Fruit fly (Drosophila melanogaster) whole organism, prepupa: ENCODE data around the gene Bet3.
A peak's percentile ranks its signal among the peaks of the same experiment; 100 is the strongest.

Experiments
- CG10631 ChIP-seq: fragments of 200-800 bp; sonication (Bioruptor generic); optimal IDR thresholded peaks from 2 replicates; lab custom pipeline; 2016; ENCODE audit warnings: missing biosample characterization, missing genetic modification characterization
- CG11762 ChIP-seq: fragments of 200-800 bp; sonication (Bioruptor generic); optimal IDR thresholded peaks from 3 replicates; lab custom pipeline; 2016; ENCODE audit warnings: missing biosample characterization, missing genetic modification characterization; ENCODE audit not compliant: insufficient read depth
- CG15336 ChIP-seq: fragments of 200-800 bp; sonication (Bioruptor generic); IDR thresholded peaks from 2 replicates; pipeline ENCODE4 v1.3.6; 2022; ENCODE audit warnings: missing biosample characterization, missing genetic modification characterization
- CG1621 ChIP-seq: fragments of 200-800 bp; sonication (Bioruptor generic); optimal IDR thresholded peaks from 3 replicates; lab custom pipeline; 2018; ENCODE audit warnings: missing biosample characterization, mild to moderate bottlenecking, missing genetic modification characterization
- CG16779 ChIP-seq: fragments of 200-800 bp; sonication (Bioruptor generic); optimal IDR thresholded peaks from 3 replicates; lab custom pipeline; 2017; ENCODE audit warnings: missing biosample characterization, mild to moderate bottlenecking, missing genetic modification characterization
- CG31627 ChIP-seq: fragments of 200-800 bp; sonication (Bioruptor generic); optimal IDR thresholded peaks from 3 replicates; lab custom pipeline; 2016; ENCODE audit warnings: missing biosample characterization, missing genetic modification characterization
- CG32006 ChIP-seq: fragments of 200-800 bp; sonication (Bioruptor generic); optimal IDR thresholded peaks from 3 replicates; lab custom pipeline; 2017; ENCODE audit warnings: missing biosample characterization, mild to moderate bottlenecking, missing genetic modification characterization
- CG34406 ChIP-seq: fragments of 200-800 bp; sonication (Bioruptor generic); optimal IDR thresholded peaks from 3 replicates; lab custom pipeline; 2016; ENCODE audit warnings: missing biosample characterization, missing genetic modification characterization
- CG3919 ChIP-seq: fragments of 200-800 bp; sonication (Bioruptor generic); optimal IDR thresholded peaks from 3 replicates; lab custom pipeline; 2016; ENCODE audit warnings: missing biosample characterization, missing genetic modification characterization
- CG4318 ChIP-seq: fragments of 200-800 bp; sonication (Bioruptor generic); optimal IDR thresholded peaks from 3 replicates; lab custom pipeline; 2017; ENCODE audit warnings: missing biosample characterization, mild to moderate bottlenecking, missing genetic modification characterization
- CG6163 ChIP-seq: fragments of 200-800 bp; sonication (Bioruptor generic); IDR thresholded peaks from 3 replicates; pipeline ENCODE4 v1.3.6; 2022; ENCODE audit warnings: missing biosample characterization, missing genetic modification characterization
- CG6808 ChIP-seq: fragments of 200-800 bp; sonication (Bioruptor generic); optimal IDR thresholded peaks from 3 replicates; lab custom pipeline; 2017; ENCODE audit warnings: missing biosample characterization, missing genetic modification characterization, mild to moderate bottlenecking, moderate library complexity, missing genetic modification reagents
- CG6854 ChIP-seq: fragments of 200-800 bp; sonication (Bioruptor generic); optimal IDR thresholded peaks from 2 replicates; lab custom pipeline; 2017; ENCODE audit warnings: missing biosample characterization, mild to moderate bottlenecking, missing genetic modification characterization
- CG7368 ChIP-seq: fragments of 200-800 bp; sonication (Bioruptor generic); optimal IDR thresholded peaks from 3 replicates; lab custom pipeline; 2016; ENCODE audit warnings: missing biosample characterization, missing genetic modification characterization
- CG8119 ChIP-seq: fragments of 200-800 bp; sonication (Bioruptor generic); IDR thresholded peaks from 3 replicates; pipeline ENCODE4 v1.3.6; 2022; ENCODE audit warnings: missing biosample characterization, missing genetic modification characterization
- CG8319 ChIP-seq: fragments of 200-800 bp; sonication (Bioruptor generic); optimal IDR thresholded peaks from 3 replicates; lab custom pipeline; 2016; ENCODE audit warnings: missing biosample characterization, missing genetic modification characterization
- CG8632 ChIP-seq: fragments of 200-800 bp; sonication (Bioruptor generic); optimal IDR thresholded peaks from 3 replicates; lab custom pipeline; 2016; ENCODE audit warnings: missing biosample characterization, missing genetic modification characterization
- CG9139 ChIP-seq: fragments of 200-800 bp; sonication (Bioruptor generic); optimal IDR thresholded peaks from 3 replicates; lab custom pipeline; 2017; ENCODE audit warnings: missing biosample characterization, mild to moderate bottlenecking, missing genetic modification characterization
- Eip75B ChIP-seq: fragments of 200-800 bp; sonication (Bioruptor generic); optimal IDR thresholded peaks from 3 replicates; lab custom pipeline; 2016; ENCODE audit warnings: missing biosample characterization, missing genetic modification characterization
- Eip78C ChIP-seq: fragments of 200-800 bp; sonication (Bioruptor generic); peaks from one replicate; lab custom pipeline; 2016; ENCODE audit warnings: missing biosample characterization, missing genetic modification characterization
- Eip93F ChIP-seq: fragments of 200-800 bp; sonication (Bioruptor generic); optimal IDR thresholded peaks from 2 replicates; lab custom pipeline; 2016; ENCODE audit warnings: missing biosample characterization, mild to moderate bottlenecking, missing genetic modification characterization
- Hr39 ChIP-seq: fragments of 200-800 bp; sonication (Bioruptor generic); optimal IDR thresholded peaks from 2 replicates; lab custom pipeline; 2016; ENCODE audit warnings: missing biosample characterization, missing genetic modification characterization
- Hr4 ChIP-seq: fragments of 200-800 bp; sonication (Bioruptor generic); optimal IDR thresholded peaks from 3 replicates; lab custom pipeline; 2016; ENCODE audit warnings: missing biosample characterization, missing genetic modification characterization
- Lpt ChIP-seq: fragments of 200-800 bp; sonication (Bioruptor generic); optimal IDR thresholded peaks from 3 replicates; lab custom pipeline; 2016; ENCODE audit warnings: missing biosample characterization, missing genetic modification characterization
- Met ChIP-seq: fragments of 200-800 bp; sonication (Bioruptor generic); optimal IDR thresholded peaks from 3 replicates; lab custom pipeline; 2016; ENCODE audit warnings: missing biosample characterization, missing genetic modification characterization
- OdsH ChIP-seq: fragments of 200-800 bp; sonication (Bioruptor generic); optimal IDR thresholded peaks from 3 replicates; lab custom pipeline; 2016; ENCODE audit warnings: missing biosample characterization, missing genetic modification characterization
- Sox14 ChIP-seq: fragments of 200-800 bp; sonication (Bioruptor generic); optimal IDR thresholded peaks from 3 replicates; lab custom pipeline; 2016; ENCODE audit warnings: missing biosample characterization, missing genetic modification characterization
- fkh ChIP-seq: fragments of 200-800 bp; sonication (Bioruptor generic); optimal IDR thresholded peaks from 3 replicates; lab custom pipeline; 2017; ENCODE audit warnings: missing biosample characterization, mild to moderate bottlenecking, missing genetic modification characterization, moderate library complexity
- lz ChIP-seq: fragments of 200-800 bp; sonication (Bioruptor generic); optimal IDR thresholded peaks from 3 replicates; lab custom pipeline; 2016; ENCODE audit warnings: missing biosample characterization, missing genetic modification characterization
- net ChIP-seq: fragments of 200-800 bp; sonication (Bioruptor generic); optimal IDR thresholded peaks from 3 replicates; lab custom pipeline; 2016; ENCODE audit warnings: missing biosample characterization, missing genetic modification characterization
- ss ChIP-seq, 2 experiments: fragments of 200-800 bp; sonication (Bioruptor generic); optimal IDR thresholded peaks; 2 replicates in 1 of 2; 3 replicates in 1 of 2; lab custom pipeline; 2017 to 2018; ENCODE audit warnings: mild to moderate bottlenecking in 2 of 2, missing biosample characterization in 2 of 2, missing genetic modification characterization in 2 of 2, moderate library complexity in 1 of 2
- topi ChIP-seq: fragments of 200-800 bp; sonication (Bioruptor generic); optimal IDR thresholded peaks from 3 replicates; lab custom pipeline; 2016; ENCODE audit warnings: missing biosample characterization, missing genetic modification characterization
- vri ChIP-seq: fragments of 200-800 bp; sonication (Bioruptor generic); optimal IDR thresholded peaks from 3 replicates; lab custom pipeline; 2016; ENCODE audit warnings: missing biosample characterization, mild to moderate bottlenecking, missing genetic modification characterization

Gene Bet3

dm6 chr3L:9402157-9402890, 39.7 kb downstream of the Bet3 start, which contains the start of gene eIF4E1:
eIF4E1 (minus strand) TSS chr3L:9402460.
- no peak for TF ChIP-seq CG10631 (GFP tag; lab: Kevin White, UChicago)
- TF ChIP-seq Eip78C (GFP tag; lab: Kevin White, UChicago): peak; percentile 83
- TF ChIP-seq Eip93F: no peak
- TF ChIP-seq CG6163 (GFP tag; lab: Robert Waterston, UW): 0 out of 3 replicates have a peak, but pooled peaks have one; percentile 0
- TF ChIP-seq CG31627 (GFP tag; lab: Kevin White, UChicago): peak; percentile 9
- no peak for TF ChIP-seq CG34406 (GFP tag; lab: Kevin White, UChicago)
- no peak for TF ChIP-seq net
- peak; percentile 8 for TF ChIP-seq topi
- TF ChIP-seq CG6854 (GFP tag; lab: Kevin White, UChicago): no peak
- peak; percentile 14 for TF ChIP-seq lz (GFP tag; lab: Kevin White, UChicago)

DNA sequence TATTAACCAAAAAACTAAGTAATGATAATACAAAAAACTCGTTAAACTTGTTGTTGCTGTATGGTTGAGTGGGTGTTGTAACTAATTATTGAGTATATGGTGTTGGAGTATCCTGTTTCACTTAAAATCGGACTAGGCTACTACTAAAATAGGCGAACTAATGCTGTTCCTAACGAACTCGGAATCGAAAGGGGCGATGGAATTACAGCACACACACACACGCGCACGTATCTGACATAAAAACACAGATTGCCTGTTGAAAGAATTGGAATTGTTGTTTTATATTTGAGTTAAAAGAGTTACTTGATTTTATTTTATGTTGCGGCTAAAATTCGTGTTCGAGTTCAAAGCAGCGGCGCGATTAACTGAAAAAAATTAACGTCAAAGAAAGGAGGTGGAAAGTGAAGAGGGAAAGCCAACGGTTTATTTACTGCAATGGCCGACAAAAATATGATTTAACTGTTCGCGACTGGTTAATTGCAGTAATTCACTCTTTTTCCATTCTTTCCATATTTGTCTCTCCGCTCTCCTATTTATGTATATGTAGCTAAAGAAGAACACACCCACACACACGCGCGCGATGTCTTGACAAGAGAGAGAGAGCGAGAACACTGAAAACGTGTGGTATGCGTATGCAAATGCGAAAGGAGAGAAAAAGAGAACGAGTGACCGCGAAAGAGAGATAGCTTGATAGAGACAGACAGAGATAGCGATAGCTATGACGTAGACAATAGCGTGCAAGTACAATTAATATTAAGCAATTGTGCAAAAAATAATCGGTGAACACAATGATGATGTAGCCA, 40.5 kb downstream of the Bet3 start:
- TF ChIP-seq CG34406 (GFP tag; lab: Kevin White, UChicago) (no peak), CG9139 (GFP tag; lab: Kevin White, UChicago) (peak; percentile 13), OdsH (no peak), CG3919 (GFP tag; lab: Kevin White, UChicago) (no peak), Hr39 (GFP tag; lab: Kevin White, UChicago) (no peak), vri (GFP tag; lab: Kevin White, UChicago) (peak; percentile 67), Hr4 (GFP tag; lab: Kevin White, UChicago) (no peak), ss (GFP tag; optimal IDR thresholded peaks at IDR 0.05; lab: Kevin White, UChicago) (peak; percentile 44 to 72), CG6163 (GFP tag; lab: Robert Waterston, UW) (peak; percentile 56; the same call in 2 of the 3 replicates), CG32006 (GFP tag; lab: Kevin White, UChicago) (no peak), Eip75B (GFP tag; lab: Kevin White, UChicago) (no peak), fkh (peak; percentile 1), CG1621 (tag; lab: Kevin White, UChicago) (peak; percentile 30), CG16779 (tag; lab: Kevin White, UChicago) (peak; percentile 15)

DNA sequence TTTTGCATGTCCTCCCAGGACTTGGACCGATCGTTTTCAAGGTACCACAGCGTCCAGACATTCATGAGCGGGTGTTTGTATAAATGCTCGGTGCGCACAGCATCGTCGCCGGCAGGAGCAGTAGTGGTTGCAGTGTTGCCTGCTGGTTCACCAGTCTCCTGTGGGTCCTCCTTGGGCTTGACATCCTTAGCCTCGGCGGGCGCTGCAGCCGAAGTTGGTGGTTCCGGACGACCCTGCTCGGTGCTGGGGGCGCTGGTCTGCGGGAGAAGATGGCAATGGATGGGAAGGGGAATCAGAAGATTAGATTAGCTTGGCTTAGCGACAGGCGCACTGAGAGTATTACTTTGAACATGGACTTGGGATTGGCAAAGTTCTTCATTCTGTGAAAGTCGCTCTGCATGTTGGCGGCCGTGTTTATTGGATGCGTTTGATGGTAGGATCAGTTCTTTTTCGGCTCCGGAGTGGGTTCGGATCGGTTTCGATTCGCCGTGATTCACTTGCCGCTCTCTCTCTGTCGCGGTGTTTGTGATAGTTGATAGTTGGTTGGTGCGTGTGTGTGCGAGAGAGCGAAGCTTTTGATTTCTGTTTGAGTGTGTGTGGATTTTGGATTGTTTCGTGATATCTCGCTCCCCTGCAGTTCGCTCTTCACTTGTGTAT, 41.2 kb downstream of the Bet3 start:
- peak; percentile 58 for TF ChIP-seq CG1621 (tag; lab: Kevin White, UChicago)
- no peak for TF ChIP-seq Met (GFP tag; lab: Kevin White, UChicago)
- TF ChIP-seq CG15336 (GFP tag; lab: Robert Waterston, UW): peak; percentile 43; the same call in 1 of the 2 replicates
- TF ChIP-seq CG6163 (GFP tag; lab: Robert Waterston, UW): 0 out of 3 replicates have a peak, but pooled peaks have one; percentile 24

- TF ChIP-seq CG6808 (GFP tag; lab: Kevin White, UChicago) (no peak), Sox14 (peak; percentile 13), OdsH (no peak), CG7368 (GFP tag; lab: Kevin White, UChicago) (no peak), ss (GFP tag; optimal IDR thresholded peaks at IDR 0.05; lab: Kevin White, UChicago) (no peak), CG8119 (no peak), CG1621 (tag; lab: Kevin White, UChicago) (peak; percentile 55), CG6854 (GFP tag; lab: Kevin White, UChicago) (no peak), Lpt (GFP tag; lab: Kevin White, UChicago) (no peak), CG4318 (GFP tag; lab: Kevin White, UChicago) (no peak), CG9139 (GFP tag; lab: Kevin White, UChicago) (no peak), vri (GFP tag; lab: Kevin White, UChicago) (no peak), CG6163 (GFP tag; lab: Robert Waterston, UW) (no peak), CG8319 (GFP tag; lab: Kevin White, UChicago) (no peak), CG8632 (GFP tag; lab: Kevin White, UChicago) (no peak), CG11762 (GFP tag; lab: Kevin White, UChicago) (no peak)
- TF ChIP-seq, all 60 proteins: peak for 2
Observed at dm6 chr3L:9399855-9400254, 42.2 kb downstream of the Bet3 start.
